Worm (Caenorhabditis elegans) whole organism, midembryonic: ENCODE measurements around the gene F56D6.11.

Source experiments
- cog-1 ChIP-seq: sonication (generic microtip); optimal IDR thresholded peaks from 2 replicates; lab custom pipeline; 2016; ENCODE audit warnings: missing genetic modification characterization, missing compliant biosample characterization
- flt-1 ChIP-seq: fragments of 200-800 bp; sonication (Bioruptor generic); IDR thresholded peaks from 2 replicates; pipeline ENCODE4 v1.3.6; 2022; ENCODE audit warnings: missing genetic modification characterization, missing compliant biosample characterization
- klf-2 ChIP-seq: fragments of 200-800 bp; sonication (Bioruptor generic); conservative IDR thresholded peaks from 2 replicates; pipeline ENCODE4 v1.3.6; 2022; ENCODE audit warnings: missing genetic modification reagents, missing genetic modification characterization, missing compliant biosample characterization
- ref-1 ChIP-seq: fragments of 200-800 bp; sonication (Bioruptor generic); conservative IDR thresholded peaks from 2 replicates; pipeline ENCODE4 v1.3.6; 2022; ENCODE audit warnings: missing genetic modification reagents, missing genetic modification characterization, missing compliant biosample characterization
- tab-1 ChIP-seq: fragments of 200-800 bp; sonication (Bioruptor generic); IDR thresholded peaks from 2 replicates; pipeline ENCODE4 v1.3.6; 2022; ENCODE audit warnings: missing genetic modification characterization, missing compliant biosample characterization
- ztf-23 ChIP-seq: fragments of 200-800 bp; sonication (Bioruptor generic); IDR thresholded peaks from 2 replicates; pipeline ENCODE4 v1.3.6; 2022; ENCODE audit warnings: missing genetic modification reagents, missing genetic modification characterization, missing compliant biosample characterization

DNA sequence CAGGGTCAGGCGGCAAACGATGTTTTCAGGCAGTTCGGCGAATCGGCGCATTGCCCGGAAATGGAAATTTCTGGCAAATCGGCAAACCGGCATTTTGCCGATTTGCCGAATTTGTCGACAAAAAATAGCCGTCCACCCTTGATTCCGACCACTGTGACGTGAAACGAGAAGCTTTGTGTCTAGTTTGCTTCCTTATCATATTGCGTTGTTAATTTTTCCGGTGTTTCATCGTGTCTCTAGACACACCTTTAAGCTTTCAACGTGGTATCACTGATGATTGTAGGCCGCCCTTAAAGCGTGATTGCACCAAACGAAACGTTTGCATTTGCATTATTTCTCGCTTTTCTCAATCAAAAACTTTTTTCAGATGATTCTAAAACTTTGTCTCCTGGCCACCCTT lies 30.8 kb upstream of the F56D6.11 start, which contains the start of gene clec-71:
- TF ChIP-seq ztf-23 = no peak
- TF ChIP-seq tab-1 (GFP tag; lab: Robert Waterston, UW) = no peak
- no peak for TF ChIP-seq flt-1 (GFP tag; lab: Robert Waterston, UW)
- no peak for TF ChIP-seq klf-2 (GFP tag; lab: Robert Waterston, UW)
- TF ChIP-seq cog-1 (tag; lab: Kevin White, UChicago) = no peak
- TF ChIP-seq ref-1 = no peak
